Fruit fly (Drosophila melanogaster): ENCODE data around the gene CG45075.

Gene CG45075

dm6 chr2L:6139082-6139481 is 47.9 kb downstream of the CG45075 start, which contains the start of gene CG13991:
TSS of gene CG13991 (plus strand) at chr2L:6139382.
- TF ChIP-seq CG11696 (GFP tag; IDR thresholded peaks at IDR 0.05) (no peak), inv (GFP tag; IDR thresholded peaks at IDR 0.05; ENCODE audit: partially characterized antibody) (no peak), wdn (GFP tag; IDR thresholded peaks at IDR 0.05) (no peak), Side (GFP tag; optimal IDR thresholded peaks at IDR 0.05) (no peak), ERR (GFP tag; optimal IDR thresholded peaks at IDR 0.05) (no peak), Fer1 (GFP tag; optimal IDR thresholded peaks at IDR 0.05) (no peak), grn (GFP tag; optimal IDR thresholded peaks at IDR 0.05) (no peak), CG1647 (GFP tag; optimal IDR thresholded peaks at IDR 0.05) (no peak), CG17568 (GFP tag; optimal IDR thresholded peaks at IDR 0.05) (no peak), zen2 (GFP tag; IDR thresholded peaks at IDR 0.05; ENCODE audit: partially characterized antibody) (no peak), hth (optimal IDR thresholded peaks at IDR 0.05) (no peak), gce (GFP tag; IDR thresholded peaks at IDR 0.05) (no peak), CG10431 (GFP tag; optimal IDR thresholded peaks at IDR 0.05) (no peak), corto (GFP tag; optimal IDR thresholded peaks at IDR 0.05) (no peak), ssp (GFP tag; IDR thresholded peaks at IDR 0.05) (no peak), chn (GFP tag; optimal IDR thresholded peaks at IDR 0.05) (no peak), sima (GFP tag; optimal IDR thresholded peaks at IDR 0.05) (no peak), vnd (GFP tag; IDR thresholded peaks at IDR 0.05; ENCODE audit: partially characterized antibody) (no peak)

Data from whole organism, embryonic.